Fruit fly (Drosophila melanogaster) whole organism, adult: ENCODE measurements around the gene Prestin.

Source experiments
- CG12768 ChIP-seq: fragments of 200-800 bp; sonication (Bioruptor generic); optimal IDR thresholded peaks from 2 replicates; lab custom pipeline; 2017; ENCODE audit warnings: missing biosample characterization, missing genetic modification characterization, mild to moderate bottlenecking, moderate library complexity, missing genetic modification reagents
- CG33017 ChIP-seq: fragments of 200-800 bp; sonication (Bioruptor generic); optimal IDR thresholded peaks from 2 replicates; lab custom pipeline; 2018; ENCODE audit warnings: missing biosample characterization, mild to moderate bottlenecking, missing genetic modification characterization, moderate library complexity
- CG7101 ChIP-seq: fragments of 200-800 bp; sonication (Bioruptor generic); optimal IDR thresholded peaks from 2 replicates; lab custom pipeline; 2018; ENCODE audit warnings: missing biosample characterization, mild to moderate bottlenecking, missing genetic modification characterization, moderate library complexity
- Crg-1 ChIP-seq: fragments of 200-800 bp; sonication (Bioruptor generic); optimal IDR thresholded peaks from 2 replicates; lab custom pipeline; 2016; ENCODE audit warnings: missing biosample characterization, missing genetic modification characterization
- toe ChIP-seq: fragments of 200-800 bp; sonication (Bioruptor generic); optimal IDR thresholded peaks from 2 replicates; lab custom pipeline; 2016; ENCODE audit warnings: missing biosample characterization, missing genetic modification characterization

dm6 chr3L:17928106-17928505 lies 20.5 kb upstream of the Prestin start:
- TF ChIP-seq toe (GFP tag; lab: Kevin White, UChicago) (no peak), CG7101 (tag; lab: Kevin White, UChicago) (no peak), CG33017 (tag; lab: Kevin White, UChicago) (no peak), Crg-1 (GFP tag; lab: Kevin White, UChicago) (no peak), CG12768 (no peak)
